Worm (Caenorhabditis elegans) whole organism, mixed stage, embryonic: Measurements from ENCODE around the gene spk-1.

Experiments used
- elt-3 ChIP-seq: fragments of 150-350 bp; optimal IDR thresholded peaks from 2 replicates; lab custom pipeline; 2014; ENCODE audit warnings: missing biosample characterization, missing genetic modification characterization
- flh-1 ChIP-seq: fragments of 200-800 bp; sonication (Bioruptor generic); optimal IDR thresholded peaks from 2 replicates; lab custom pipeline; 2018; ENCODE audit warnings: mild to moderate bottlenecking, missing genetic modification characterization, moderate library complexity, missing compliant biosample characterization
- lin-32 ChIP-seq: fragments of 200-800 bp; sonication (Bioruptor generic); optimal IDR thresholded peaks from 2 replicates; lab custom pipeline; 2018; ENCODE audit warnings: mild to moderate bottlenecking, missing genetic modification characterization, missing compliant biosample characterization
- nhr-76 ChIP-seq: sonication (generic microtip); optimal IDR thresholded peaks from 2 replicates; lab custom pipeline; 2017; ENCODE audit warnings: missing biosample characterization, missing genetic modification characterization
- unc-39 ChIP-seq: fragments of 150-350 bp; optimal IDR thresholded peaks from 2 replicates; lab custom pipeline; 2014; ENCODE audit warnings: missing biosample characterization, missing genetic modification characterization
- unc-62 ChIP-seq: fragments of 150-350 bp; optimal IDR thresholded peaks from 2 replicates; lab custom pipeline; 2014; ENCODE audit warnings: missing biosample characterization, missing genetic modification reagents, missing genetic modification characterization

ce11 chrIII:9441133-9441532, 15.3 kb upstream of the spk-1 start, which contains the start of gene emb-30:
- TF ChIP-seq nhr-76 (tag; lab: Kevin White, UChicago), result no peak
- no peak for TF ChIP-seq lin-32 (GFP tag; lab: Kevin White, UChicago)
- TF ChIP-seq flh-1 (GFP tag; lab: Kevin White, UChicago), result no peak
- no peak for TF ChIP-seq unc-62
- no peak for TF ChIP-seq unc-39
- TF ChIP-seq elt-3 (tag; lab: Kevin White, UChicago), result no peak
